Worm (Caenorhabditis elegans) whole organism, L4/young adult: ENCODE data around the gene ZK1321.1.

Experiments
- dao-5 ChIP-seq: sonication (generic microtip); optimal IDR thresholded peaks from 2 replicates; lab custom pipeline; 2016; ENCODE audit warnings: missing genotype, missing genetic modification characterization, moderate library complexity, missing compliant biosample characterization
- him-1 ChIP-seq: sonication (generic microtip); optimal IDR thresholded peaks from 2 replicates; lab custom pipeline; 2016; ENCODE audit warnings: missing genotype, missing genetic modification reagents, missing genetic modification characterization, missing compliant biosample characterization

ce11 chrII:9727192-9727699 lies 26.6 kb upstream of the ZK1321.1 start:
- TF ChIP-seq him-1 (tag; lab: Kevin White, UChicago) (no peak), dao-5 (tag; lab: Kevin White, UChicago) (no peak)
